Worm (Caenorhabditis elegans) whole organism, early embryonic: Measurements from ENCODE around the gene glb-19.

ENCODE experiments used
- B0310.2 ChIP-seq: sonication (generic microtip); optimal IDR thresholded peaks from 2 replicates; lab custom pipeline; 2016; ENCODE audit warnings: mild to moderate bottlenecking, missing genetic modification characterization, missing compliant biosample characterization
- F13C5.2 ChIP-seq: sonication (generic microtip); optimal IDR thresholded peaks from 2 replicates; lab custom pipeline; 2017; ENCODE audit warnings: mild to moderate bottlenecking, missing genetic modification characterization, inconsistent platforms, missing compliant biosample characterization
- aly-1 ChIP-seq: sonication (generic microtip); optimal IDR thresholded peaks from 2 replicates; lab custom pipeline; 2016; ENCODE audit warnings: missing genetic modification characterization, missing compliant biosample characterization
- ama-1 ChIP-seq: fragments of 150-350 bp; optimal IDR thresholded peaks from 2 replicates; lab custom pipeline; 2014
- ceh-13 ChIP-seq: fragments of 200-800 bp; sonication (Bioruptor generic); optimal IDR thresholded peaks from 2 replicates; lab custom pipeline; 2018; ENCODE audit warnings: mild to moderate bottlenecking, missing genetic modification characterization, missing compliant biosample characterization
- ceh-36 ChIP-seq: sonication (generic microtip); optimal IDR thresholded peaks from 2 replicates; lab custom pipeline; 2016; ENCODE audit warnings: missing genetic modification characterization, inconsistent platforms, missing compliant biosample characterization
- ets-7 ChIP-seq: sonication (generic microtip); optimal IDR thresholded peaks from 2 replicates; lab custom pipeline; 2016; ENCODE audit warnings: missing genotype, missing genetic modification characterization, missing compliant biosample characterization
- flt-1 ChIP-seq: fragments of 200-800 bp; sonication (Bioruptor generic); IDR thresholded peaks from 2 replicates; pipeline ENCODE4 v1.3.6; 2022; ENCODE audit warnings: missing genetic modification characterization, missing compliant biosample characterization
- hmbx-1 ChIP-seq: sonication (generic microtip); optimal IDR thresholded peaks from 2 replicates; lab custom pipeline; 2016; ENCODE audit warnings: mild to moderate bottlenecking, missing genetic modification characterization, missing compliant biosample characterization
- hmg-4 ChIP-seq: fragments of 200-800 bp; sonication (Bioruptor generic); optimal IDR thresholded peaks from 2 replicates; lab custom pipeline; 2018; ENCODE audit warnings: mild to moderate bottlenecking, missing genetic modification characterization, missing compliant biosample characterization
- hnd-1 ChIP-seq: sonication (generic microtip); optimal IDR thresholded peaks from 2 replicates; lab custom pipeline; 2016; ENCODE audit warnings: missing genetic modification characterization, missing compliant biosample characterization
- pes-1 ChIP-seq: fragments of 200-800 bp; sonication (Bioruptor generic); IDR thresholded peaks from 2 replicates; pipeline ENCODE4 v1.3.6; 2022; ENCODE audit warnings: missing genetic modification reagents, missing genetic modification characterization, missing compliant biosample characterization
- scrt-1 ChIP-seq: fragments of 200-800 bp; sonication (Bioruptor generic); IDR thresholded peaks from 2 replicates; pipeline ENCODE4 v1.3.6; 2022; ENCODE audit warnings: missing genetic modification characterization, missing compliant biosample characterization
- sea-1 ChIP-seq: fragments of 200-800 bp; sonication (Bioruptor generic); conservative IDR thresholded peaks from 2 replicates; pipeline ENCODE4 v1.3.6; 2022; ENCODE audit warnings: missing genetic modification characterization, missing compliant biosample characterization
- tbx-11 ChIP-seq: fragments of 200-800 bp; sonication (Bioruptor generic); IDR thresholded peaks from 2 replicates; pipeline ENCODE4 v1.3.6; 2022; ENCODE audit warnings: missing genetic modification characterization, missing compliant biosample characterization
- tbx-37 ChIP-seq: fragments of 200-800 bp; sonication (Bioruptor generic); conservative IDR thresholded peaks from 2 replicates; pipeline ENCODE4 v1.3.6; 2022; ENCODE audit warnings: missing genetic modification reagents, missing genetic modification characterization, missing compliant biosample characterization
- tra-4 ChIP-seq: sonication (generic microtip); optimal IDR thresholded peaks from 2 replicates; lab custom pipeline; 2017; ENCODE audit warnings: missing genetic modification characterization, missing compliant biosample characterization

glb-19 gene

ce11 chrIV:10620811-10621210 lies 33.1 kb downstream of the glb-19 start, which contains the start of gene R09H10.7:
Gene R09H10.7 (plus strand): TSS chrIV:10621111.
- TF ChIP-seq tra-4 (no peak), F13C5.2 (no peak), flt-1 (GFP tag; lab: Robert Waterston, UW) (no peak), sea-1 (GFP tag; lab: Robert Waterston, UW) (no peak), aly-1 (tag; lab: Kevin White, UChicago) (no peak), ets-7 (tag; lab: Kevin White, UChicago) (no peak), tbx-11 (GFP tag; lab: Robert Waterston, UW) (no peak), ceh-36 (tag; lab: Kevin White, UChicago) (no peak), hnd-1 (tag; lab: Kevin White, UChicago) (no peak), tbx-37 (GFP tag; lab: Robert Waterston, UW) (no peak), hmg-4 (no peak), ceh-13 (no peak), ama-1 (lab: Kevin White, UChicago) (no peak), B0310.2 (tag; lab: Kevin White, UChicago) (no peak), pes-1 (no peak), hmbx-1 (tag; lab: Kevin White, UChicago) (no peak)

- TF ChIP-seq aly-1 (tag; lab: Kevin White, UChicago) (no peak), ceh-13 (no peak), tbx-37 (GFP tag; lab: Robert Waterston, UW) (no peak), hmbx-1 (tag; lab: Kevin White, UChicago) (no peak), sea-1 (GFP tag; lab: Robert Waterston, UW) (no peak), tra-4 (no peak)
Measured at ce11 chrIV:10617099-10617498, 36.8 kb downstream of the glb-19 start.

- TF ChIP-seq ceh-13 (no peak), hnd-1 (tag; lab: Kevin White, UChicago) (no peak), hmbx-1 (tag; lab: Kevin White, UChicago) (no peak), ceh-36 (tag; lab: Kevin White, UChicago) (no peak), F13C5.2 (no peak), tra-4 (no peak), tbx-37 (GFP tag; lab: Robert Waterston, UW) (no peak), ets-7 (tag; lab: Kevin White, UChicago) (no peak), ama-1 (lab: Kevin White, UChicago) (no peak), B0310.2 (tag; lab: Kevin White, UChicago) (no peak), scrt-1 (no peak), aly-1 (tag; lab: Kevin White, UChicago) (no peak), pes-1 (no peak), sea-1 (GFP tag; lab: Robert Waterston, UW) (no peak), hmg-4 (no peak)
Measured at ce11 chrIV:10616366-10616765, 37.6 kb downstream of the glb-19 start.

- TF ChIP-seq scrt-1 (no peak), F13C5.2 (no peak), flt-1 (GFP tag; lab: Robert Waterston, UW) (no peak), tbx-37 (GFP tag; lab: Robert Waterston, UW) (no peak), ama-1 (lab: Kevin White, UChicago) (no peak), pes-1 (no peak), tra-4 (no peak), ets-7 (tag; lab: Kevin White, UChicago) (no peak), B0310.2 (tag; lab: Kevin White, UChicago) (no peak), tbx-11 (GFP tag; lab: Robert Waterston, UW) (no peak), ceh-36 (tag; lab: Kevin White, UChicago) (no peak), hmbx-1 (tag; lab: Kevin White, UChicago) (no peak), aly-1 (tag; lab: Kevin White, UChicago) (no peak), hnd-1 (tag; lab: Kevin White, UChicago) (no peak), ceh-13 (no peak), sea-1 (GFP tag; lab: Robert Waterston, UW) (no peak), hmg-4 (no peak)
Measured at ce11 chrIV:10614918-10615477, 38.9 kb downstream of the glb-19 start, which contains the start of gene ptr-14. Gene ptr-14 (plus strand): TSS chrIV:10615427.

ce11 chrIV:10612281-10612680 lies 41.7 kb downstream of the glb-19 start:
- TF ChIP-seq F13C5.2 (no peak), pes-1 (no peak), hmg-4 (no peak), ets-7 (tag; lab: Kevin White, UChicago) (no peak), aly-1 (tag; lab: Kevin White, UChicago) (no peak), hnd-1 (tag; lab: Kevin White, UChicago) (no peak), sea-1 (GFP tag; lab: Robert Waterston, UW) (no peak), tbx-37 (GFP tag; lab: Robert Waterston, UW) (no peak), B0310.2 (tag; lab: Kevin White, UChicago) (no peak), ama-1 (lab: Kevin White, UChicago) (no peak), hmbx-1 (tag; lab: Kevin White, UChicago) (no peak), scrt-1 (no peak), tra-4 (no peak), flt-1 (GFP tag; lab: Robert Waterston, UW) (no peak)

- TF ChIP-seq scrt-1 (no peak), tbx-37 (GFP tag; lab: Robert Waterston, UW) (no peak), F13C5.2 (no peak), ets-7 (tag; lab: Kevin White, UChicago) (no peak), pes-1 (no peak), tra-4 (no peak), hmg-4 (no peak), hmbx-1 (tag; lab: Kevin White, UChicago) (no peak), aly-1 (tag; lab: Kevin White, UChicago) (no peak), flt-1 (GFP tag; lab: Robert Waterston, UW) (no peak), sea-1 (GFP tag; lab: Robert Waterston, UW) (no peak), B0310.2 (tag; lab: Kevin White, UChicago) (no peak), ama-1 (lab: Kevin White, UChicago) (no peak), ceh-36 (tag; lab: Kevin White, UChicago) (no peak), hnd-1 (tag; lab: Kevin White, UChicago) (no peak), ceh-13 (no peak)
Measured at ce11 chrIV:10609920-10610319, 44.0 kb downstream of the glb-19 start.

ce11 chrIV:10608275-10608674 lies 45.7 kb downstream of the glb-19 start, which contains the start of gene R09H10.6:
Gene R09H10.6 (plus strand): TSS chrIV:10608575.
- TF ChIP-seq hmg-4: no peak
